Fruit fly (Drosophila melanogaster) Kc167 (cell line): ENCODE results near the gene CG14142.

Experiments
- Myc ChIP-seq: fragments of >200 bp; optimal IDR thresholded peaks from 2 replicates; lab custom pipeline; 2017; ENCODE audit warnings: missing external identifiers
- Sin3A ChIP-seq: fragments of >200 bp; optimal IDR thresholded peaks from 2 replicates; lab custom pipeline; 2018; ENCODE audit warnings: missing external identifiers
- h ChIP-seq: fragments of >200 bp; optimal IDR thresholded peaks from 3 replicates; lab custom pipeline; 2018; ENCODE audit warnings: missing external identifiers
- insv ChIP-seq: fragments of >200 bp; optimal IDR thresholded peaks from 3 replicates; lab custom pipeline; 2018; ENCODE audit warnings: missing external identifiers

DNA sequence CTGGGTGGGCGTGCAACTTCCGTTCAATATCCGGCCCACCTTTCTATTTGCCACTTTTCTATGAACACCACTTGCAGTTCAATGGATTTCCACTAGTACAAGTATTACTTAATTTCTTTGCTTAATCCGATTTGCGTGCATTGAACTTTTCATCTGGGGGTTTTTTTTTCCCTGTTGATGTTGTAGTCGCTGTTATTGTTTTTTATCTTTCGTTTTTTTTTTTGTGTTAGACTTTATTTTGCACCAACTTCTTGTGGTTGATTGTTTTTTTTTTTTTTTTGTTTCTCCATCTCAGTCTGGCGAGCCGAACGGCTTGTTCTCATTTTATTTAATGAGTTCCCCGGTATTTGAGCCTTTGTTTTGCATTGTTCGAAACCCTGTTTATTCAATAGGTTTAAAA, 37.0 kb upstream of the CG14142 start:
- TF ChIP-seq h (lab: Kevin White, UChicago) (no peak), Myc (lab: Kevin White, UChicago) (no peak), insv (no peak), Sin3A (lab: Kevin White, UChicago) (no peak)
